Worm (Caenorhabditis elegans) whole organism, L3 larva: ENCODE data around the gene K07B1.7.

Experiments
- ama-1 ChIP-seq: fragments of 150-350 bp; optimal IDR thresholded peaks from 2 replicates; lab custom pipeline; 2018
- fkh-10 ChIP-seq: sonication (generic microtip); optimal IDR thresholded peaks from 2 replicates; lab custom pipeline; 2017; ENCODE audit warnings: missing biosample characterization, missing genetic modification reagents, missing genetic modification characterization
- lin-39 ChIP-seq: fragments of 150-350 bp; optimal IDR thresholded peaks from 2 replicates; lab custom pipeline; 2018; ENCODE audit warnings: missing biosample characterization, missing genetic modification reagents, missing genetic modification characterization
- mml-1 ChIP-seq: fragments of 150-350 bp; sonication (generic microtip); optimal IDR thresholded peaks from 3 replicates; lab custom pipeline; 2014; ENCODE audit warnings: missing biosample characterization, missing genetic modification characterization
- nhr-25 ChIP-seq: sonication (generic microtip); optimal IDR thresholded peaks from 2 replicates; lab custom pipeline; 2017; ENCODE audit warnings: missing biosample characterization, missing genetic modification characterization

DNA sequence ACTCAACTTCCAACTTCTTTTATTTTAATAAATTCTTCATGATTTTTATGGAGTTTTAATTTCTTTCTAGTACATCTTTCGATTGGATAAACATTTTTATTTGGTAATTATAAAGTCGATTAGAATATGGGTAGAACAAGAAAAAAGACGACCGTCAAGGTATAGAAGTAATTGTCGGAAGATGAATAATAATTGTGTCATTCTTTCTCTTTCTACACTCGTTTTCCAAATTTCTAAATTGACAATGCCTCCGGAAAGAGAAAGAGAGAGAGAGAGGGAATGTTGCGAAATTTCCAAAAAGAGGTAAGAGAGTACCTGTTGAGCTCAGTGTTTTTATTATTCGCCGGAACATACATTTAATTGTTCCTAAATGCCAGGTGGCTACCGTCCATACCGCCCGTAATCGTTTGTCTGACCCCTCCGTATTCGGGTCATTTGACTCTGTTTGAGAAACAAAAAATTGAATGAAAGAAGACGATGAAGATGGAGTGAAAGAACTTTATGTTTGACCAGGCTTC is 35.1 kb upstream of the K07B1.7 start, which contains the start of gene E02C12.12:
- TF ChIP-seq ama-1 = no peak
- TF ChIP-seq lin-39 (tag; lab: Kevin White, UChicago) = no peak
- no peak for TF ChIP-seq nhr-25 (tag; lab: Kevin White, UChicago)
- no peak for TF ChIP-seq fkh-10 (GFP tag; lab: Kevin White, UChicago)
- TF ChIP-seq mml-1 = no peak
